Fruit fly (Drosophila melanogaster): ENCODE data around the gene Fhos.
A peak's percentile ranks its signal among the peaks of the same experiment; 100 is the strongest.

The Fhos gene

dm6 chr3L:8813484-8813883, 60.1 kb downstream of the Fhos start (continued):
- no peak for TF ChIP-seq tll (GFP tag; optimal IDR thresholded peaks at IDR 0.05)
- no peak for TF ChIP-seq jing (GFP tag; optimal IDR thresholded peaks at IDR 0.05)
- TF ChIP-seq CG18619 (GFP tag; optimal IDR thresholded peaks at IDR 0.05), result no peak
- no peak for TF ChIP-seq odd (GFP tag; optimal IDR thresholded peaks at IDR 0.05)
- TF ChIP-seq CG10321 (GFP tag; IDR thresholded peaks at IDR 0.05), result 0 out of 2 replicates have a peak, but pooled peaks have one; percentile 22
- peak; percentile 27 for TF ChIP-seq CG7839 (tag; optimal IDR thresholded peaks at IDR 0.05)
- TF ChIP-seq croc (GFP tag; conservative IDR thresholded peaks at IDR 0.05), result 0 out of 3 replicates have a peak, but pooled peaks have one; percentile 40
- no peak for TF ChIP-seq GATAe (GFP tag; conservative IDR thresholded peaks at IDR 0.05)
- no peak for TF ChIP-seq CG13775 (GFP tag; optimal IDR thresholded peaks at IDR 0.05)
- TF ChIP-seq HLH4C (GFP tag; IDR thresholded peaks at IDR 0.05; ENCODE audit: partially characterized antibody), result no peak
- TF ChIP-seq TFAM (GFP tag; optimal IDR thresholded peaks at IDR 0.05), result no peak
- TF ChIP-seq CG10274 (GFP tag; optimal IDR thresholded peaks at IDR 0.05), result no peak
- no peak for TF ChIP-seq CG12236 (GFP tag; optimal IDR thresholded peaks at IDR 0.05)
- TF ChIP-seq kni (GFP tag; optimal IDR thresholded peaks at IDR 0.05), result no peak
- TF ChIP-seq kah (GFP tag; optimal IDR thresholded peaks at IDR 0.05), result no peak
- no peak for TF ChIP-seq CG2116 (GFP tag; optimal IDR thresholded peaks at IDR 0.05)
- TF ChIP-seq CG14965 (GFP tag; optimal IDR thresholded peaks at IDR 0.05; ENCODE audit: borderline replicate concordance), result no peak
- peak; percentile 51; the same call in 1 of the 2 replicates for TF ChIP-seq danr (GFP tag; IDR thresholded peaks at IDR 0.05)
- TF ChIP-seq Deaf1 (tag; optimal IDR thresholded peaks at IDR 0.05), result no peak
- TF ChIP-seq CG11723 (GFP tag; optimal IDR thresholded peaks at IDR 0.05), result no peak
- TF ChIP-seq Ptx1 (GFP tag; IDR thresholded peaks at IDR 0.05), result peak; percentile 56; the same call in 1 of the 2 replicates
- 0 out of 2 replicates have a peak, but pooled peaks have one; percentile 6 for TF ChIP-seq wdn (GFP tag; IDR thresholded peaks at IDR 0.05)
- TF ChIP-seq CG1832 (GFP tag; optimal IDR thresholded peaks at IDR 0.05), result no peak
- TF ChIP-seq dysf (GFP tag; IDR thresholded peaks at IDR 0.05), result peak; percentile 73
- no peak for TF ChIP-seq pzg (GFP tag; optimal IDR thresholded peaks at IDR 0.05)
- no peak for TF ChIP-seq CG10979 (tag; optimal IDR thresholded peaks at IDR 0.05)
- no peak for TF ChIP-seq Hand (GFP tag; optimal IDR thresholded peaks at IDR 0.05)
- TF ChIP-seq CG12942 (GFP tag; optimal IDR thresholded peaks at IDR 0.05), result no peak
- TF ChIP-seq org-1 (GFP tag; optimal IDR thresholded peaks at IDR 0.05), result no peak
- TF ChIP-seq CTCF (GFP tag; optimal IDR thresholded peaks at IDR 0.05), result no peak
- TF ChIP-seq CG11085 (GFP tag; IDR thresholded peaks at IDR 0.05), result no peak
- no peak for TF ChIP-seq pita (GFP tag; optimal IDR thresholded peaks at IDR 0.05)
- TF ChIP-seq Camta (GFP tag; optimal IDR thresholded peaks at IDR 0.05), result no peak
- no peak for TF ChIP-seq sd (tag; optimal IDR thresholded peaks at IDR 0.05)
- no peak for TF ChIP-seq CG18764 (GFP tag; optimal IDR thresholded peaks at IDR 0.05)
- no peak for TF ChIP-seq CG8924 (tag; optimal IDR thresholded peaks at IDR 0.05)
- TF ChIP-seq CG6689 (GFP tag; IDR thresholded peaks at IDR 0.05), result peak; percentile 74
- no peak for TF ChIP-seq Pdp1 (GFP tag; optimal IDR thresholded peaks at IDR 0.05)
- TF ChIP-seq prd (optimal IDR thresholded peaks at IDR 0.05), result no peak
- TF ChIP-seq prd (GFP tag; IDR thresholded peaks at IDR 0.05), result peak; percentile 92
- TF ChIP-seq CG34376 (GFP tag; optimal IDR thresholded peaks at IDR 0.05), result no peak
- no peak for TF ChIP-seq CG8359 (GFP tag; optimal IDR thresholded peaks at IDR 0.05; ENCODE audit: borderline replicate concordance)
- TF ChIP-seq Jarid2 (GFP tag; optimal IDR thresholded peaks at IDR 0.05), result no peak
- peak; percentile 65; the same call in 2 of the 3 replicates for TF ChIP-seq ase (GFP tag; IDR thresholded peaks at IDR 0.05)
- TF ChIP-seq bsh (GFP tag; optimal IDR thresholded peaks at IDR 0.05), result no peak
- TF ChIP-seq en (GFP tag; optimal IDR thresholded peaks at IDR 0.05), result no peak
- peak; percentile 57; the same call in 2 of the 3 replicates for TF ChIP-seq Optix (GFP tag; IDR thresholded peaks at IDR 0.05)
- no peak for TF ChIP-seq gfzf (GFP tag; optimal IDR thresholded peaks at IDR 0.05)
- no peak for TF ChIP-seq Scr (GFP tag; IDR thresholded peaks at IDR 0.05; ENCODE audit: partially characterized antibody)
- TF ChIP-seq Doc3 (GFP tag; IDR thresholded peaks at IDR 0.05; ENCODE audit: partially characterized antibody), result no peak
- no peak for TF ChIP-seq vnd (GFP tag; IDR thresholded peaks at IDR 0.05; ENCODE audit: partially characterized antibody)

All from whole organism, embryonic.